Worm (Caenorhabditis elegans): ENCODE measurements around the gene T09B9.3.

- TF ChIP-seq ztf-11 (tag; optimal IDR thresholded peaks at IDR 0.05) (no peak), pha-4 (tag; optimal IDR thresholded peaks at IDR 0.05) (no peak), daf-12 (tag; optimal IDR thresholded peaks at IDR 0.05) (no peak), unc-62 (GFP tag; optimal IDR thresholded peaks at IDR 0.05) (no peak), ama-1 (optimal IDR thresholded peaks at IDR 0.05) (no peak), nhr-43 (tag; optimal IDR thresholded peaks at IDR 0.05; ENCODE audit: poor library complexity, severe bottlenecking) (no peak), lin-15B (tag; optimal IDR thresholded peaks at IDR 0.05) (no peak), pqm-1 (tag; optimal IDR thresholded peaks at IDR 0.05) (no peak)
Observed at ce11 chrX:9805426-9805825, 44.3 kb upstream of the T09B9.3 start.

Data from whole organism, L3 larva.